Worm (Caenorhabditis elegans) whole organism, late embryonic: ENCODE results near the gene B0272.3.

Source experiments
- K09A11.1 ChIP-seq: sonication (generic microtip); optimal IDR thresholded peaks from 2 replicates; lab custom pipeline; 2017; ENCODE audit warnings: antibody characterized with exemption, mild to moderate bottlenecking, missing genetic modification characterization, missing compliant biosample characterization; ENCODE audit not compliant: insufficient read depth
- T23F11.4 ChIP-seq: fragments of 200-800 bp; sonication (Bioruptor generic); optimal IDR thresholded peaks from 2 replicates; lab custom pipeline; 2018; ENCODE audit warnings: mild to moderate bottlenecking, missing genetic modification characterization, missing compliant biosample characterization
- Y22D7AL.16 ChIP-seq: sonication (generic microtip); optimal IDR thresholded peaks from 2 replicates; lab custom pipeline; 2016; ENCODE audit warnings: missing genetic modification characterization, missing compliant biosample characterization
- ahr-1 ChIP-seq: sonication (generic microtip); optimal IDR thresholded peaks from 2 replicates; lab custom pipeline; 2016; ENCODE audit warnings: missing genetic modification characterization, missing compliant biosample characterization
- ceh-2 ChIP-seq: sonication (generic microtip); optimal IDR thresholded peaks from 2 replicates; lab custom pipeline; 2016; ENCODE audit warnings: missing genotype, missing genetic modification characterization, missing compliant biosample characterization
- ceh-30 ChIP-seq: fragments of 150-350 bp; optimal IDR thresholded peaks from 2 replicates; lab custom pipeline; 2014; ENCODE audit warnings: missing biosample characterization, missing genetic modification characterization
- ceh-31 ChIP-seq: sonication (generic microtip); optimal IDR thresholded peaks from 2 replicates; lab custom pipeline; 2016; ENCODE audit warnings: missing genetic modification characterization, missing compliant biosample characterization
- ceh-34 ChIP-seq: sonication (generic microtip); optimal IDR thresholded peaks from 2 replicates; lab custom pipeline; 2016; ENCODE audit warnings: mild to moderate bottlenecking, missing genetic modification characterization, missing compliant biosample characterization
- ceh-9 ChIP-seq: sonication (generic microtip); optimal IDR thresholded peaks from 2 replicates; lab custom pipeline; 2016; ENCODE audit warnings: mild to moderate bottlenecking, missing genetic modification characterization, inconsistent platforms, missing compliant biosample characterization
- dve-1 ChIP-seq: sonication (generic microtip); optimal IDR thresholded peaks from 2 replicates; lab custom pipeline; 2017; ENCODE audit warnings: antibody characterized with exemption, mild to moderate bottlenecking, missing genetic modification characterization, missing compliant biosample characterization
- elt-2 ChIP-seq: sonication (generic microtip); optimal IDR thresholded peaks from 2 replicates; lab custom pipeline; 2016; ENCODE audit warnings: missing genetic modification reagents, missing genetic modification characterization, missing compliant biosample characterization
- ets-4 ChIP-seq: sonication (generic microtip); optimal IDR thresholded peaks from 2 replicates; lab custom pipeline; 2016; ENCODE audit warnings: missing genetic modification characterization, missing compliant biosample characterization
- eyg-1 ChIP-seq: sonication (generic microtip); optimal IDR thresholded peaks from 2 replicates; lab custom pipeline; 2016; ENCODE audit warnings: missing genotype, missing genetic modification characterization, missing compliant biosample characterization
- fax-1 ChIP-seq: sonication (generic microtip); optimal IDR thresholded peaks from 2 replicates; lab custom pipeline; 2016; ENCODE audit warnings: missing genotype, missing genetic modification characterization, missing compliant biosample characterization
- fkh-6 ChIP-seq: sonication (generic microtip); optimal IDR thresholded peaks from 2 replicates; lab custom pipeline; 2016; ENCODE audit warnings: missing genetic modification characterization, missing compliant biosample characterization
- hlh-13 ChIP-seq: fragments of 200-800 bp; sonication (Bioruptor generic); optimal IDR thresholded peaks from 2 replicates; lab custom pipeline; 2018; ENCODE audit warnings: mild to moderate bottlenecking, missing genetic modification characterization, missing compliant biosample characterization
- hlh-15 ChIP-seq: sonication (generic microtip); optimal IDR thresholded peaks from 2 replicates; lab custom pipeline; 2016; ENCODE audit warnings: missing genetic modification characterization, missing compliant biosample characterization
- hlh-30 ChIP-seq: sonication (generic microtip); optimal IDR thresholded peaks from 2 replicates; lab custom pipeline; 2017; ENCODE audit warnings: antibody characterized with exemption, missing genetic modification characterization, missing compliant biosample characterization; ENCODE audit not compliant: insufficient read depth
- hlh-8 ChIP-seq: sonication (generic microtip); optimal IDR thresholded peaks from 2 replicates; lab custom pipeline; 2016; ENCODE audit warnings: missing genotype, missing genetic modification characterization, missing compliant biosample characterization
- lim-6 ChIP-seq: sonication (generic microtip); optimal IDR thresholded peaks from 2 replicates; lab custom pipeline; 2016; ENCODE audit warnings: missing genetic modification characterization, missing compliant biosample characterization
- lin-11 ChIP-seq: fragments of 200-800 bp; sonication (Bioruptor generic); optimal IDR thresholded peaks from 2 replicates; lab custom pipeline; 2018; ENCODE audit warnings: mild to moderate bottlenecking, missing genetic modification characterization, missing compliant biosample characterization
- madf-2 ChIP-seq: sonication (generic microtip); optimal IDR thresholded peaks from 2 replicates; lab custom pipeline; 2017; ENCODE audit warnings: missing genetic modification characterization, missing compliant biosample characterization
- nfya-1 ChIP-seq: sonication (generic microtip); optimal IDR thresholded peaks from 2 replicates; lab custom pipeline; 2017; ENCODE audit warnings: missing genetic modification characterization, mild to moderate bottlenecking, missing compliant biosample characterization, antibody characterized with exemption, moderate library complexity
- nhr-11 ChIP-seq: fragments of 150-350 bp; optimal IDR thresholded peaks from 2 replicates; lab custom pipeline; 2014; ENCODE audit warnings: missing biosample characterization, missing genetic modification characterization
- npax-4 ChIP-seq: sonication (generic microtip); optimal IDR thresholded peaks from 2 replicates; lab custom pipeline; 2016; ENCODE audit warnings: missing genetic modification characterization, missing compliant biosample characterization
- pat-9 ChIP-seq: fragments of 200-800 bp; sonication (Bioruptor generic); optimal IDR thresholded peaks from 2 replicates; lab custom pipeline; 2018; ENCODE audit warnings: mild to moderate bottlenecking, missing genetic modification characterization, moderate library complexity, missing compliant biosample characterization
- pax-1 ChIP-seq: fragments of 150-350 bp; optimal IDR thresholded peaks from 2 replicates; lab custom pipeline; 2014; ENCODE audit warnings: missing biosample characterization, missing genetic modification characterization
- pha-2 ChIP-seq: sonication (generic microtip); optimal IDR thresholded peaks from 2 replicates; lab custom pipeline; 2017; ENCODE audit warnings: mild to moderate bottlenecking, missing genetic modification characterization, missing compliant biosample characterization
- pros-1 ChIP-seq: fragments of 150-350 bp; optimal IDR thresholded peaks from 2 replicates; lab custom pipeline; 2014; ENCODE audit warnings: missing biosample characterization, missing genetic modification reagents, missing genetic modification characterization
- ref-2 ChIP-seq: sonication (generic microtip); optimal IDR thresholded peaks from 2 replicates; lab custom pipeline; 2016; ENCODE audit warnings: missing genetic modification characterization, missing compliant biosample characterization
- rnt-1 ChIP-seq: sonication (generic microtip); optimal IDR thresholded peaks from 2 replicates; lab custom pipeline; 2016; ENCODE audit warnings: missing genetic modification characterization, missing compliant biosample characterization
- sox-2 ChIP-seq: fragments of 200-800 bp; sonication (Bioruptor generic); IDR thresholded peaks from 2 replicates; pipeline ENCODE4 v1.3.6; 2022; ENCODE audit warnings: missing genetic modification reagents, missing genetic modification characterization, missing compliant biosample characterization
- syd-9 ChIP-seq: sonication (generic microtip); optimal IDR thresholded peaks from 2 replicates; lab custom pipeline; 2016; ENCODE audit warnings: mild to moderate bottlenecking, missing genetic modification characterization, moderate library complexity, missing compliant biosample characterization
- tbx-7 ChIP-seq: sonication (generic microtip); optimal IDR thresholded peaks from 2 replicates; lab custom pipeline; 2016; ENCODE audit warnings: missing genotype, missing genetic modification characterization, missing compliant biosample characterization
- ttx-3 ChIP-seq: sonication (generic microtip); optimal IDR thresholded peaks from 2 replicates; lab custom pipeline; 2016; ENCODE audit warnings: missing genetic modification reagents, missing genetic modification characterization, missing compliant biosample characterization
- unc-42 ChIP-seq: sonication (generic microtip); optimal IDR thresholded peaks from 2 replicates; lab custom pipeline; 2016; ENCODE audit warnings: missing genotype, missing genetic modification characterization, missing compliant biosample characterization
- unc-55 ChIP-seq: sonication (generic microtip); optimal IDR thresholded peaks from 2 replicates; lab custom pipeline; 2017; ENCODE audit warnings: missing biosample characterization, missing genetic modification reagents, missing genetic modification characterization

The B0272.3 gene

ce11 chrX:9401963-9402362 is 29.3 kb upstream of the B0272.3 start:
- TF ChIP-seq eyg-1 (tag; lab: Kevin White, UChicago) = no peak
- TF ChIP-seq ceh-34 (tag; lab: Kevin White, UChicago) = no peak
- peak; percentile 21 for TF ChIP-seq ref-2 (tag; lab: Kevin White, UChicago)
- no peak for TF ChIP-seq sox-2 (GFP tag; lab: Robert Waterston, UW)
- peak; percentile 11 for TF ChIP-seq hlh-30 (tag; lab: Kevin White, UChicago)
- TF ChIP-seq pha-2 (tag; lab: Kevin White, UChicago) = no peak
- no peak for TF ChIP-seq nhr-11 (tag; lab: Kevin White, UChicago)
- no peak for TF ChIP-seq pros-1 (tag; lab: Kevin White, UChicago)
- TF ChIP-seq lin-11 (tag; lab: Kevin White, UChicago) = no peak
- TF ChIP-seq ceh-31 = peak; percentile 16
- no peak for TF ChIP-seq pat-9 (tag; lab: Kevin White, UChicago)
- no peak for TF ChIP-seq pax-1

ce11 chrX:9402464-9402863 is 28.8 kb upstream of the B0272.3 start:
- TF ChIP-seq fax-1 (tag; lab: Kevin White, UChicago) (no peak), pha-2 (tag; lab: Kevin White, UChicago) (no peak), ceh-31 (no peak), ceh-2 (tag; lab: Kevin White, UChicago) (no peak), syd-9 (tag; lab: Kevin White, UChicago) (no peak)

DNA sequence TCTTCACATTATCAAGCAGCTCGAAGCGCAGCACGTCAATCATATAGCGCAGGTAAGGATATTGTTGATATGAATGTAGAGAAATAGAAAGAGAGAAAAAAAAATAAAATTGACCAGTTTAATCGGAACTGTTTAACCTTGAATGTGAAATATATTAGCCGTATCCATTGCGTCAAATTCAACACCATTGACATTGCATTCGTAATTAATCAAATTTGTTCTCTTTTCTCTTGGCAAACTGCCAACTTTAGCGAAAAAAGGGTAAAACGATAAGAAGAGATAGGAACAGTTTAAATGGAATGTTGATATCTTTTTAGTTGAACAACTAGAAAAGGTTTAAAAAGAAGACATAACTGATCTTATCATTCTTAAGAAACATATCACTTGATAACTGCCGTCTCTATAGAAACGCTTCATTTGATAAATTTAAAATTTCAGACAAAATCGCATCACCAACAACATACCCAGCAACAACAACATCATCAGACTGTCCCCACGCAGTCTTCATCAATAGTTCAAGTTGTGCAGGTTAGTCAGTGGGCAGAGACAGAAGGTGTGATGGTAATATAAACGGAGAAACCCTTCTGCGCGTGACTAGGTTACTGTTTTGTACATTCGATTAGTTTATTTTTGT is 27.5 kb upstream of the B0272.3 start:
- TF ChIP-seq pax-1 (no peak), pha-2 (tag; lab: Kevin White, UChicago) (no peak), hlh-13 (GFP tag; lab: Kevin White, UChicago) (no peak), hlh-15 (tag; lab: Kevin White, UChicago) (no peak), ceh-34 (tag; lab: Kevin White, UChicago) (no peak), ttx-3 (tag; lab: Kevin White, UChicago) (no peak), nhr-11 (tag; lab: Kevin White, UChicago) (no peak), madf-2 (tag; lab: Kevin White, UChicago) (no peak), lim-6 (tag; lab: Kevin White, UChicago) (no peak), npax-4 (tag; lab: Kevin White, UChicago) (no peak), ahr-1 (no peak), sox-2 (GFP tag; lab: Robert Waterston, UW) (no peak), rnt-1 (tag; lab: Kevin White, UChicago) (no peak), ceh-2 (tag; lab: Kevin White, UChicago) (no peak), dve-1 (tag; lab: Kevin White, UChicago) (no peak), Y22D7AL.16 (tag; lab: Kevin White, UChicago) (no peak), ceh-31 (no peak), ets-4 (tag; lab: Kevin White, UChicago) (no peak)

DNA sequence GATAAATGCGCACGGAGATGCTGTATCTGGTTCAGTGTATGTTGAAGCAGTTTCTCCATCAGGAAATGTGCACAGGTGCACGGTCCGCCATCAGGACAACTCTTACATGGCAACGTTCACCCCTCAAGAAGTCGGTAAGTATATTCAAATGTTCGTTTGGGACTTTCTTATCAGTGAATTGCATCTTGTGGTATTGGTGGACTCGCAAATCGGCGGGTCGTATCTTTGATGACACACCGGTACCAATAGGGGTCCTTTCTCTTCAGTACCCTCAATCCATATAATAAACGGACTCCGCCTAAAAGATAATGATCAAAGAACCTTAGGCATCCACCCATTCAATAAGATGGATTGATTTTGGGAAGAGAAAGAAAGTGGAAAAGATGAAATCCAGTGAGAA is 25.3 kb upstream of the B0272.3 start:
- TF ChIP-seq fkh-6 (no peak), nhr-11 (tag; lab: Kevin White, UChicago) (no peak), elt-2 (tag; lab: Kevin White, UChicago) (peak; percentile 11), hlh-8 (tag; lab: Kevin White, UChicago) (no peak), ref-2 (tag; lab: Kevin White, UChicago) (no peak)

- TF ChIP-seq pat-9 (tag; lab: Kevin White, UChicago) (no peak), ets-4 (tag; lab: Kevin White, UChicago) (no peak), hlh-8 (tag; lab: Kevin White, UChicago) (no peak), tbx-7 (tag; lab: Kevin White, UChicago) (no peak), T23F11.4 (GFP tag; lab: Kevin White, UChicago) (no peak), ceh-30 (tag; lab: Kevin White, UChicago) (no peak), nfya-1 (tag; lab: Kevin White, UChicago) (no peak), pros-1 (tag; lab: Kevin White, UChicago) (no peak), unc-55 (GFP tag; lab: Kevin White, UChicago) (no peak), ttx-3 (tag; lab: Kevin White, UChicago) (no peak), sox-2 (GFP tag; lab: Robert Waterston, UW) (no peak), unc-42 (no peak), lim-6 (tag; lab: Kevin White, UChicago) (no peak), ceh-9 (no peak), npax-4 (tag; lab: Kevin White, UChicago) (no peak), K09A11.1 (no peak), fkh-6 (no peak), madf-2 (tag; lab: Kevin White, UChicago) (no peak)
Observed at ce11 chrX:9409114-9409513, 22.1 kb upstream of the B0272.3 start.
